Worm (Caenorhabditis elegans) whole organism, L4/young adult: ENCODE results near the gene gars-1.

Experiments used
- W03F9.2 ChIP-seq: fragments of 150-350 bp; optimal IDR thresholded peaks from 2 replicates; lab custom pipeline; 2014; ENCODE audit warnings: missing biosample characterization, missing genetic modification characterization
- dao-5 ChIP-seq: sonication (generic microtip); optimal IDR thresholded peaks from 2 replicates; lab custom pipeline; 2016; ENCODE audit warnings: missing genotype, missing genetic modification characterization, moderate library complexity, missing compliant biosample characterization

- TF ChIP-seq dao-5 (tag; lab: Kevin White, UChicago) (no peak), W03F9.2 (no peak)
Observed at ce11 chrIII:5165211-5165610, 1.8 kb upstream of the gars-1 start, which contains the start of gene T10F2.2.
